Fruit fly (Drosophila melanogaster): ENCODE data around the gene CG2839.

dm6 chr2L:612778-613177 lies 12.7 kb upstream of the CG2839 start:
- TF ChIP-seq CG8478 (optimal IDR thresholded peaks at IDR 0.05) (no peak), CTCF (optimal IDR thresholded peaks at IDR 0.05) (no peak)
